Fruit fly (Drosophila melanogaster): Measurements from ENCODE around the gene CtsK1.

The CtsK1 gene

DNA sequence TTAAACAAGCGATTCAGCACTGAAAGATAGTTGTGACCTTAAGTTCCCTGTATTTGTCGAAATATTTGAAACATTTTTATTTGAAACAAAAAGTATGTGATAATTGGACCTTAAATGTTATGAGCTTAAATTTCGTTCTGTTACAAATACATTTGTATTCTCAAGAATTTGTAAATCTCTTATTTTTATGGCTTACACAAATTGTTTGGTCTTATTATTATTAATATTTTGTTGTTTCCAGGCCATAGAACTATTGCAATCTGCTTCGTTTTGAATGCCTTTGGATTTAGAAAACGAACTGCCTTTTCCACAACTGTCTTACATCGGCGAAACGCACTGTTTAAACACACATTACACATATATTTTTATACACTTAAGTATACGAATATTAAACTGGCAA lies 40.4 kb downstream of the CtsK1 start, which contains the start of gene CG6661:
TSS of gene CG6661 (plus strand) at position 301 of the 400 bp plus-strand sequence.
- TF ChIP-seq rgr (GFP tag; optimal IDR thresholded peaks at IDR 0.05) (no peak), Rel (GFP tag; optimal IDR thresholded peaks at IDR 0.05) (no peak), Rel (tag; optimal IDR thresholded peaks at IDR 0.05) (no peak), psq (GFP tag; optimal IDR thresholded peaks at IDR 0.05) (no peak), Jra (GFP tag; optimal IDR thresholded peaks at IDR 0.05) (no peak), h (GFP tag; optimal IDR thresholded peaks at IDR 0.05) (no peak), jim (GFP tag; optimal IDR thresholded peaks at IDR 0.05) (no peak), sv (GFP tag; optimal IDR thresholded peaks at IDR 0.05) (no peak)

DNA sequence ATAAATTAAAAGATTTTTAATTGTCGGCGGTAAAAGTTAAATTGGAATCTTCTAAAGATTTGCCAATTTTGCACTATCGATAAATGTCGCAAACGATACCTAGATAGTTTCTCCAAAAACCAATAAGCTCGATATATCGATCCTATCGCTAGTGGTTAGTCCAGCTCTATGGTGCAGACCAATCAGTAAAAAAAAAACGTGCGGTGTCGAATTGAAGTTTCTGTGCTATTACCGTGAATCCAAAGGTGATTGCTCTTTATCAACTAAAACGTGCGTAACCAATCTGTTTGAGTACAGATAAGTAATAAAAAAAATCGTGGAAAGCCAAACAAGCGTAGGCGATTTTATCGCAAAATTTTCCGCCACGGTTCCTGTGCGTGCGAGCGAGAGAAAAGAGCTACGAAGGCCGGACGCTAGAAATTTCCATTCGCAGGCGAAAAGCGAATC lies 42.9 kb downstream of the CtsK1 start, which contains the start of gene Hsp110:
TSS of gene Hsp110 (plus strand) at position 153 of the 447 bp plus-strand sequence.
- no peak for TF ChIP-seq dl (GFP tag; optimal IDR thresholded peaks at IDR 0.05; ENCODE audit: insufficient read depth in 1 of 2, partially characterized antibody in 2 of 2)
- TF ChIP-seq Hr83 (GFP tag; optimal IDR thresholded peaks at IDR 0.05; ENCODE audit: poor library complexity, severe bottlenecking) = peak; percentile 67
- no peak for TF ChIP-seq pan (optimal IDR thresholded peaks at IDR 0.05)
- peak; percentile 33 for TF ChIP-seq dsf (GFP tag; optimal IDR thresholded peaks at IDR 0.05; ENCODE audit: borderline replicate concordance)
- peak; percentile 7 for TF ChIP-seq CG32264 (GFP tag; optimal IDR thresholded peaks at IDR 0.05)
- TF ChIP-seq Dif (GFP tag; optimal IDR thresholded peaks at IDR 0.05; ENCODE audit: partially characterized antibody) = no peak
- peak; percentile 31 for TF ChIP-seq br (GFP tag; optimal IDR thresholded peaks at IDR 0.05)
- peak; percentile 7 for TF ChIP-seq woc (GFP tag; optimal IDR thresholded peaks at IDR 0.05)
- peak; percentile 28 for TF ChIP-seq h (GFP tag; optimal IDR thresholded peaks at IDR 0.05)
- TF ChIP-seq psq (GFP tag; optimal IDR thresholded peaks at IDR 0.05) = no peak
- no peak for TF ChIP-seq Myc (optimal IDR thresholded peaks at IDR 0.05)
- TF ChIP-seq Vsx2 (GFP tag; optimal IDR thresholded peaks at IDR 0.05; ENCODE audit: partially characterized antibody) = no peak
- TF ChIP-seq CG9705 (GFP tag; optimal IDR thresholded peaks at IDR 0.05) = no peak
- TF ChIP-seq fru (GFP tag; optimal IDR thresholded peaks at IDR 0.05) = no peak
- TF ChIP-seq N (GFP tag; optimal IDR thresholded peaks at IDR 0.05) = no peak
- peak; percentile 39 for TF ChIP-seq Sp1 (GFP tag; optimal IDR thresholded peaks at IDR 0.05)
- peak; percentile 66 for TF ChIP-seq Jra (GFP tag; optimal IDR thresholded peaks at IDR 0.05)
- TF ChIP-seq HLH106 (tag; optimal IDR thresholded peaks at IDR 0.05) = no peak
- no peak for TF ChIP-seq dmrt93B (GFP tag; optimal IDR thresholded peaks at IDR 0.05)
- TF ChIP-seq tai (GFP tag; optimal IDR thresholded peaks at IDR 0.05) = no peak
- TF ChIP-seq brk (GFP tag; optimal IDR thresholded peaks at IDR 0.05) = no peak
- no peak for TF ChIP-seq CrebA (GFP tag; optimal IDR thresholded peaks at IDR 0.05; ENCODE audit: borderline replicate concordance)
- peak in 1 of 2 experiments; percentile 6 for TF ChIP-seq foxo (GFP tag; optimal IDR thresholded peaks at IDR 0.05)
- peak; percentile 83 for TF ChIP-seq Hnf4 (GFP tag; optimal IDR thresholded peaks at IDR 0.05)
- TF ChIP-seq sage (GFP tag; optimal IDR thresholded peaks at IDR 0.05) = peak; percentile 72
- TF ChIP-seq Rel (GFP tag; optimal IDR thresholded peaks at IDR 0.05) = no peak
- peak; percentile 30 for TF ChIP-seq Rel (tag; optimal IDR thresholded peaks at IDR 0.05)
- TF ChIP-seq usp (GFP tag; optimal IDR thresholded peaks at IDR 0.05) = no peak
- TF ChIP-seq Dfd (GFP tag; optimal IDR thresholded peaks at IDR 0.05) = no peak
- TF ChIP-seq OdsH (GFP tag; optimal IDR thresholded peaks at IDR 0.05) = peak; percentile 21
- TF ChIP-seq sv (GFP tag; optimal IDR thresholded peaks at IDR 0.05) = no peak
- no peak for TF ChIP-seq lola (GFP tag; optimal IDR thresholded peaks at IDR 0.05)
- no peak for TF ChIP-seq Mio (GFP tag; optimal IDR thresholded peaks at IDR 0.05)
- TF ChIP-seq GATAd (GFP tag; optimal IDR thresholded peaks at IDR 0.05) = peak; percentile 18
- no peak for TF ChIP-seq ey (GFP tag; optimal IDR thresholded peaks at IDR 0.05)
- TF ChIP-seq rgr (GFP tag; optimal IDR thresholded peaks at IDR 0.05) = peak; percentile 62
- peak; percentile 51 for TF ChIP-seq jim (GFP tag; optimal IDR thresholded peaks at IDR 0.05)
- no peak for TF ChIP-seq Hr78 (GFP tag; optimal IDR thresholded peaks at IDR 0.05)
- TF ChIP-seq Abd-B (GFP tag; optimal IDR thresholded peaks at IDR 0.05) = no peak

Data from whole organism, wandering third instar larva.